Worm (Caenorhabditis elegans) whole organism, L3 larva: ENCODE measurements around the gene R155.5.

Experiments
- ZK546.5 ChIP-seq: sonication (generic microtip); optimal IDR thresholded peaks from 2 replicates; lab custom pipeline; 2017; ENCODE audit warnings: missing biosample characterization, missing genetic modification characterization
- aly-2 ChIP-seq: fragments of 150-350 bp; optimal IDR thresholded peaks from 2 replicates; lab custom pipeline; 2014; ENCODE audit warnings: missing biosample characterization, missing genetic modification characterization
- elt-1 ChIP-seq: fragments of 150-350 bp; optimal IDR thresholded peaks from 2 replicates; lab custom pipeline; 2014; ENCODE audit warnings: missing biosample characterization, missing genetic modification characterization
- elt-2 ChIP-seq: sonication (generic microtip); optimal IDR thresholded peaks from 2 replicates; lab custom pipeline; 2016; ENCODE audit warnings: missing genetic modification reagents, mild to moderate bottlenecking, missing genetic modification characterization, missing compliant biosample characterization
- eor-1 ChIP-seq, 2 experiments: fragments of 150-350 bp; optimal IDR thresholded peaks; 2 replicates each; lab custom pipeline; 2014 to 2018; ENCODE audit warnings: missing biosample characterization in 2 of 2, missing genetic modification characterization in 2 of 2
- fos-1 ChIP-seq: fragments of 150-350 bp; optimal IDR thresholded peaks from 2 replicates; lab custom pipeline; 2014; ENCODE audit warnings: missing biosample characterization, missing genetic modification characterization
- mdl-1 ChIP-seq: fragments of 150-350 bp; optimal IDR thresholded peaks from 2 replicates; lab custom pipeline; 2014; ENCODE audit warnings: missing biosample characterization, missing genetic modification characterization
- nhr-237 ChIP-seq: fragments of 150-350 bp; optimal IDR thresholded peaks from 2 replicates; lab custom pipeline; 2014; ENCODE audit warnings: missing biosample characterization, missing genetic modification characterization
- nhr-76 ChIP-seq: fragments of 150-350 bp; sonication (generic microtip); optimal IDR thresholded peaks from 5 replicates; lab custom pipeline; 2014; ENCODE audit warnings: missing biosample characterization, missing genetic modification characterization
- nhr-77 ChIP-seq: fragments of 150-350 bp; optimal IDR thresholded peaks from 2 replicates; lab custom pipeline; 2014; ENCODE audit warnings: missing biosample characterization, missing genetic modification characterization
- pha-4 ChIP-seq: fragments of 150-350 bp; optimal IDR thresholded peaks from 2 replicates; lab custom pipeline; 2014; ENCODE audit warnings: missing biosample characterization, missing genetic modification reagents, missing genetic modification characterization
- unc-62 ChIP-seq: fragments of 150-350 bp; sonication (generic microtip); optimal IDR thresholded peaks from 4 replicates; lab custom pipeline; 2014; ENCODE audit warnings: missing biosample characterization, missing genetic modification reagents, missing genetic modification characterization
- zag-1 ChIP-seq: fragments of 150-350 bp; optimal IDR thresholded peaks from 2 replicates; lab custom pipeline; 2014; ENCODE audit warnings: missing biosample characterization, missing genetic modification characterization

DNA sequence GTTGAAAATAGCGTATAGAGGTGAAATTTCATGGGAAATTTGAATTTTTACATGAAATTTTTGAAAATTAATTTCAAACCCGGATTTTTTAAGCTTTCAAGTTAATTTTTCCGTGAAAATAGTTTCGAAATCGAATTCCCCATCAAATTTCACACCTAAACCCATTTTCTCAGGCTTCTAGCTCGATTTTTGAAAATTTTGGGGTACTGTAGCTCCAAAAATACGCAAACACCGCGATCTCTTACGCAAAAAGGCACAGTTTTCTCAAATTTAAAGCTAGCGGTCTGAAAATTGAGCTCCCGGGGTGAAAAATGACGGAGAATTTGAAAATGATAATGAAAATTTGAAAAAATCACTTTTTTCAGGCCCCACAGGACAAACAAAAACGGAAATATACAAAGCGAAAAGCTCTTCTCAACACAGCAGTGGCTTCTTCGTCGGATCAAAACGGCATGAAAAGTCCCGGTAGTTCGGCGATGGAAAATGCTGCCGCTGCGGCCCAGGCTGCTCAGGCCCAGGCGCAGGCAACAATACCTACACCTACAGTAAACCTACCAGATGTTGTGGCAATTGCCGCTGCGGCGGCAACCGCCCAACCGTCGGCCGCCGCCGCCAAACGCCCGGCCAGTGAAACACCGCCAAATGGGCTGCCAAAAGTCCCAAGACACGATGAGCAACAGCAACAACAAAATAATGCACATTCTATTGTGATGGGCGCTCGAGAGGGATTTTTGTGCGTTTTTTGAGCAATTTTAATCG is 41.4 kb downstream of the R155.5 start:
- TF ChIP-seq nhr-76 (no peak), elt-2 (no peak), ZK546.5 (tag; lab: Kevin White, UChicago) (no peak), pha-4 (tag; lab: Kevin White, UChicago) (no peak), unc-62 (GFP tag; lab: Kevin White, UChicago) (no peak), nhr-77 (tag; lab: Kevin White, UChicago) (no peak), nhr-237 (tag; lab: Kevin White, UChicago) (no peak), zag-1 (tag; lab: Kevin White, UChicago) (no peak), eor-1 (tag; optimal IDR thresholded peaks at IDR 0.05; lab: Kevin White, UChicago) (no peak), fos-1 (tag; lab: Kevin White, UChicago) (no peak), mdl-1 (no peak), aly-2 (tag; lab: Kevin White, UChicago) (no peak), elt-1 (tag; lab: Kevin White, UChicago) (no peak)
